Worm (Caenorhabditis elegans) whole organism, midembryonic: Measurements from ENCODE around the gene C06E8.5.

Source experiments
- cog-1 ChIP-seq: sonication (generic microtip); optimal IDR thresholded peaks from 2 replicates; lab custom pipeline; 2016; ENCODE audit warnings: missing genetic modification characterization, missing compliant biosample characterization
- klf-2 ChIP-seq: fragments of 200-800 bp; sonication (Bioruptor generic); conservative IDR thresholded peaks from 2 replicates; pipeline ENCODE4 v1.3.6; 2022; ENCODE audit warnings: missing genetic modification reagents, missing genetic modification characterization, missing compliant biosample characterization
- ztf-23 ChIP-seq: fragments of 200-800 bp; sonication (Bioruptor generic); IDR thresholded peaks from 2 replicates; pipeline ENCODE4 v1.3.6; 2022; ENCODE audit warnings: missing genetic modification reagents, missing genetic modification characterization, missing compliant biosample characterization

The C06E8.5 gene

DNA sequence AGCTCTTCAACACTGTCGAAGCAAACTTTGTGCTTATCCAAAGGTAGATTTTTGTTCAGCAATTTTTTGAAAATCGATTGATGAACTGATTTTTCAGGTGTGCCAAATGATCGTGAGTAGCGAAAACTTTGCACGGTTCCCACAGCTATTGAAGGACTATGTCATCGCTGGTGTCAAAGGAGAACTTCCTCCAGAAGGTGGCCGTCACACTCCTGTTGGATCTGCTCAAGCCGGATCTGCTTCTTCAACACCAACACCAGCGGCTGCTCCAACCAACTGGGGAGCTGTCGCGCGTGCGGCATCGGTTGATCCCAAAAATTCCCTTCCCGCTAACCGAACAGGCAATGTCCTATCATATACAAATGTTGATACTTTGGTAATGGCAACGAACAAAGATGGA is 51.9 kb downstream of the C06E8.5 start:
- no peak for TF ChIP-seq klf-2
- no peak for TF ChIP-seq ztf-23 (GFP tag; lab: Robert Waterston, UW)
- TF ChIP-seq cog-1 (tag; lab: Kevin White, UChicago): no peak
